Fruit fly (Drosophila melanogaster) Kc167 (cell line): ENCODE results near the gene CG17104.

Experiments used
- Sin3A ChIP-seq: fragments of >200 bp; optimal IDR thresholded peaks from 2 replicates; lab custom pipeline; 2018; ENCODE audit warnings: missing external identifiers
- h ChIP-seq: fragments of >200 bp; optimal IDR thresholded peaks from 3 replicates; lab custom pipeline; 2018; ENCODE audit warnings: missing external identifiers
- insv ChIP-seq: fragments of >200 bp; optimal IDR thresholded peaks from 3 replicates; lab custom pipeline; 2018; ENCODE audit warnings: missing external identifiers
- psq ChIP-seq: fragments of >200 bp; optimal IDR thresholded peaks from 2 replicates; lab custom pipeline; 2017; ENCODE audit warnings: missing external identifiers
- ttk ChIP-seq: sonication (Bioruptor generic); optimal IDR thresholded peaks from 2 replicates; lab custom pipeline; 2017; ENCODE audit warnings: missing external identifiers

DNA sequence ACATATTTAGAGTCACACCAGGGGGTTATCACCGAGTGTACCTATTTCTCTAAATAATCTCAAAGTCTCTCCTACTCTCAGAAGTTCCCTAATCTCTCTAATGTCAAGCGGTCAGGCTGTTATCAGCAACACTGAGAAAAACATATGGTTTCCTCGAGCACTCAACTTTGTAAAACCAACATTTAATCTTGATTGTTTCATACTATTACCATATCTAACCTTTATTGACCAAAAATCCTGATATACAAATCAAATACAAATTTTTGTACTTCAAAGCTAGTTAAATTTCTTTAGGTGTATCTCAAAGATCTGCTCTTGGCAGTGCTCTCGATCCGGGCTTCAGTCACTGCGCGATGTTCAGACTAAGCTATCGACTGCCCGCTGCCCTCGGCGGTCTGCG is 26.3 kb downstream of the CG17104 start, which contains the start of gene CG6415:
- no peak for TF ChIP-seq psq (lab: Kevin White, UChicago)
- no peak for TF ChIP-seq h (lab: Kevin White, UChicago)
- TF ChIP-seq Sin3A (lab: Kevin White, UChicago) = no peak
- no peak for TF ChIP-seq ttk (lab: Kevin White, UChicago)
- TF ChIP-seq insv (lab: Kevin White, UChicago) = no peak
